Fruit fly (Drosophila melanogaster) S2 (cell line): Measurements from ENCODE around the gene Dbp73D.

Experiments used
- CG8478 ChIP-seq: fragments of >200 bp; optimal IDR thresholded peaks from 2 replicates; lab custom pipeline; 2018
- CTCF ChIP-seq, 2 experiments: fragments of >200 bp; optimal IDR thresholded peaks; 2 replicates each; lab custom pipeline; 2018

DNA sequence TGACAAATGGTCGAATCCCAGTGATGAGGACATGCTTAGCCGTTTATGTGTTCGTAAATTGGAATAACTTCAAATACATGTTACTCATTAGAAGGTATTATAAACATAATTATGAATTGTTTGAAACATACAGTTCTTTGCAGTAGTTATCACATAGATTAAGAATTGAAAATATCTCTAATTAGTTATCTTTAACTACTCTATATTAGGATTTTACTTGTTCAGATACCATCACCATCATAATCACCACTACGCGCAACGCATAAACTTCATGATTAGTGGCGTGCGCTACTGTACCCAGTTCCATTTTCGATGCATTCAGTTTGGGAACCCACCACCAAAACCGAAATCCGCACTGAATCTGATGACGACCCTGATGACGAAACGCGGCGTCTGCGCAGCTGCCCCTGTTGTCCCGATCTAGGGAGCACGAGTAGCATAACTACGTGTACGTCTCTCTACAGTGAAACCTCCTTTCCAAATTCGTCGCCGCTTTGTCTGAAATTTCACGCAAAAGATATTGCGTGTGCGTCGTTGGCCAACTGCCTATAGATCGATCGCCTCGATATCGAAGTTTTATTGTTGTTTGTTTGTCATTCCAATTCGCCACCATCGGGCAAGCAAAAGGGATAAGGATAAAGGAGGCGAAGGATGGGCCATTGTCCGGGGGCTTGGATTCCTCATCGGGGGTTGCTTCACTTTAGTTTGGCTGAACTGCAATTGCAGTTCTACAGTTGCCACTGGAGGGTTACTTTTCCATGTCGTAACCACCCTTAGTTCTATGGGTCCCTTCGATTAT, 13.5 kb upstream of the Dbp73D start:
- no peak for TF ChIP-seq CG8478 (lab: Kevin White, UChicago)
- no peak for TF ChIP-seq CTCF (optimal IDR thresholded peaks at IDR 0.05; lab: Kevin White, UChicago)
